Fruit fly (Drosophila melanogaster): Measurements from ENCODE around the gene CG32071.

Gene CG32071

dm6 chr3L:11148478-11149251 is 45.0 kb upstream of the CG32071 start (continued):
- no peak for TF ChIP-seq CG12299 (tag; optimal IDR thresholded peaks at IDR 0.05)
- peak; percentile 40 for TF ChIP-seq nmo (GFP tag; optimal IDR thresholded peaks at IDR 0.05)
- no peak for TF ChIP-seq CG30020 (tag; optimal IDR thresholded peaks at IDR 0.05)
- peak; percentile 16; the same call in 1 of the 2 replicates for TF ChIP-seq esg (GFP tag; conservative IDR thresholded peaks at IDR 0.05)
- no peak for TF ChIP-seq CG11247 (GFP tag; IDR thresholded peaks at IDR 0.05)
- TF ChIP-seq unpg (GFP tag; optimal IDR thresholded peaks at IDR 0.05), result peak; percentile 54
- TF ChIP-seq ap (GFP tag; IDR thresholded peaks at IDR 0.05), result 0 out of 2 replicates have a peak, but pooled peaks have one; percentile 44
- TF ChIP-seq pho (GFP tag; optimal IDR thresholded peaks at IDR 0.05), result no peak
- peak in 1 of 2 experiments; percentile 19 for TF ChIP-seq dpn (GFP tag; optimal IDR thresholded peaks at IDR 0.05)
- TF ChIP-seq Lpt (GFP tag; optimal IDR thresholded peaks at IDR 0.05), result no peak
- no peak for TF ChIP-seq Vsx1 (GFP tag; optimal IDR thresholded peaks at IDR 0.05)
- TF ChIP-seq Taf1 (GFP tag; IDR thresholded peaks at IDR 0.05), result no peak
- peak; percentile 24 for TF ChIP-seq cwo (GFP tag; optimal IDR thresholded peaks at IDR 0.05)
- TF ChIP-seq sug (tag; optimal IDR thresholded peaks at IDR 0.05), result no peak
- TF ChIP-seq CG6175 (GFP tag; IDR thresholded peaks at IDR 0.05), result no peak
- no peak for TF ChIP-seq Bdp1 (GFP tag; optimal IDR thresholded peaks at IDR 0.05)
- no peak for TF ChIP-seq run (tag; optimal IDR thresholded peaks at IDR 0.05)
- TF ChIP-seq slbo (GFP tag; IDR thresholded peaks at IDR 0.05), result no peak
- TF ChIP-seq CG8359 (GFP tag; optimal IDR thresholded peaks at IDR 0.05; ENCODE audit: borderline replicate concordance), result peak; percentile 15
- TF ChIP-seq ttk (GFP tag; IDR thresholded peaks at IDR 0.05), result 0 out of 2 replicates have a peak, but pooled peaks have one; percentile 31
- no peak for TF ChIP-seq CG3407 (GFP tag; optimal IDR thresholded peaks at IDR 0.05)
- peak; percentile 89; the same call in 2 of the 4 replicates for TF ChIP-seq chinmo (GFP tag; IDR thresholded peaks at IDR 0.05; ENCODE audit: partially characterized antibody)
- TF ChIP-seq mam (GFP tag; optimal IDR thresholded peaks at IDR 0.05), result no peak
- TF ChIP-seq phol (tag; optimal IDR thresholded peaks at IDR 0.05), result peak; percentile 65
- no peak for TF ChIP-seq CG1647 (GFP tag; optimal IDR thresholded peaks at IDR 0.05)
- peak; percentile 30 for TF ChIP-seq CG18764 (GFP tag; optimal IDR thresholded peaks at IDR 0.05)
- TF ChIP-seq hkb (optimal IDR thresholded peaks at IDR 0.05), result no peak
- peak; percentile 57 for TF ChIP-seq hkb (GFP tag; IDR thresholded peaks at IDR 0.05)
- no peak for TF ChIP-seq CG34376 (GFP tag; optimal IDR thresholded peaks at IDR 0.05)
- peak; percentile 38 for TF ChIP-seq nau (GFP tag; optimal IDR thresholded peaks at IDR 0.05)
- no peak for TF ChIP-seq Med (GFP tag)
- TF ChIP-seq CG33557 (GFP tag; optimal IDR thresholded peaks at IDR 0.05), result no peak
- TF ChIP-seq Atf-2 (GFP tag; optimal IDR thresholded peaks at IDR 0.05), result no peak
- no peak for TF ChIP-seq Hmx (GFP tag; optimal IDR thresholded peaks at IDR 0.05)
- no peak for TF ChIP-seq jigr1 (GFP tag; IDR thresholded peaks at IDR 0.05)
- TF ChIP-seq CG2120 (GFP tag; optimal IDR thresholded peaks at IDR 0.05), result no peak
- no peak for TF ChIP-seq CG8281 (tag; optimal IDR thresholded peaks at IDR 0.05)
- TF ChIP-seq dm (GFP tag; optimal IDR thresholded peaks at IDR 0.05), result no peak
- no peak for TF ChIP-seq CG12155 (GFP tag; optimal IDR thresholded peaks at IDR 0.05)
- TF ChIP-seq gcm2 (GFP tag; optimal IDR thresholded peaks at IDR 0.05), result no peak
- 0 out of 2 replicates have a peak, but pooled peaks have one; percentile 26 for TF ChIP-seq E2f1 (GFP tag; IDR thresholded peaks at IDR 0.05)
- 0 out of 3 replicates have a peak, but pooled peaks have one; percentile 30 for TF ChIP-seq gce (GFP tag; IDR thresholded peaks at IDR 0.05)
- no peak for TF ChIP-seq cato (GFP tag; optimal IDR thresholded peaks at IDR 0.05; ENCODE audit: borderline replicate concordance)
- no peak for TF ChIP-seq her (GFP tag; optimal IDR thresholded peaks at IDR 0.05)
- no peak for TF ChIP-seq CG13775 (GFP tag; optimal IDR thresholded peaks at IDR 0.05)
- no peak for TF ChIP-seq CG10543 (GFP tag; optimal IDR thresholded peaks at IDR 0.05)
- TF ChIP-seq ind (GFP tag; optimal IDR thresholded peaks at IDR 0.05), result peak; percentile 49
- TF ChIP-seq D (optimal IDR thresholded peaks at IDR 0.05), result no peak
- peak; percentile 48 for TF ChIP-seq D (GFP tag; optimal IDR thresholded peaks at IDR 0.05)
- no peak for TF ChIP-seq toy (GFP tag; IDR thresholded peaks at IDR 0.05)

Data from whole organism, embryonic.